Fruit fly (Drosophila melanogaster): ENCODE results near the gene CG9175.

The CG9175 gene

DNA sequence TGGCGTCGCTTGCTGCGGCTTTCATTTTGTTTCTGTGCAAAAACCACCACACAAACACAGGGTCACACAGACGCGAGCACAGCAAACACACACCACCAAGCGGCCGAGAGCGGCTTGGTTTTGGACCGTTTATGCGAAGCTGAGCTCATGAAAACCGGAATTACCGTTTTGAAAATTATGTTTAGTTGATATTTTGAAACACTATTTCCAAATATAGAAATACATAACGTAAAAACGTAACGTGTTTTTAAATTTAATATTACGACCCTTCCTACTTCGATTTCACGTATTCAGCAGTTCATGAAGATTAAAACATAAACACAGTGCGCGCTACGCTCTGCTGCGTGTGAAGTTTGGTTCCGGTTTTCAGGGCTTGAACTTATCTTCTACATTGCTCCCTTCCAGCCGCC, 47.5 kb downstream of the CG9175 start (continued):
- peak; percentile 98 for TF ChIP-seq Side (GFP tag; optimal IDR thresholded peaks at IDR 0.05)
- peak; percentile 73 for TF ChIP-seq ro (GFP tag; IDR thresholded peaks at IDR 0.05)
- peak; percentile 95 for TF ChIP-seq CG4328 (GFP tag; optimal IDR thresholded peaks at IDR 0.05)
- peak; percentile 93 for TF ChIP-seq az2 (GFP tag; optimal IDR thresholded peaks at IDR 0.05)
- TF ChIP-seq Antp (GFP tag; optimal IDR thresholded peaks at IDR 0.05), result peak; percentile 89
- peak; percentile 78 for TF ChIP-seq ssp (GFP tag; IDR thresholded peaks at IDR 0.05)
- peak; percentile 80 for TF ChIP-seq Rx (GFP tag; IDR thresholded peaks at IDR 0.05)
- TF ChIP-seq Camta (GFP tag; optimal IDR thresholded peaks at IDR 0.05), result peak; percentile 95
- TF ChIP-seq insv (GFP tag; optimal IDR thresholded peaks at IDR 0.05), result peak; percentile 5 to 77
- TF ChIP-seq Pdp1 (GFP tag; optimal IDR thresholded peaks at IDR 0.05), result peak; percentile 92 to 93
- TF ChIP-seq CG10147 (GFP tag; optimal IDR thresholded peaks at IDR 0.05), result peak; percentile 97
- TF ChIP-seq cwo (GFP tag; optimal IDR thresholded peaks at IDR 0.05), result peak; percentile 94
- peak; percentile 87 for TF ChIP-seq kay (GFP tag; optimal IDR thresholded peaks at IDR 0.05)
- TF ChIP-seq slp2 (GFP tag; optimal IDR thresholded peaks at IDR 0.05), result peak; percentile 83
- peak; percentile 95 for TF ChIP-seq CG10366 (GFP tag; IDR thresholded peaks at IDR 0.05)
- TF ChIP-seq tx (GFP tag; optimal IDR thresholded peaks at IDR 0.05), result peak; percentile 94
- peak; percentile 73 for TF ChIP-seq CG8765 (GFP tag; IDR thresholded peaks at IDR 0.05)
- no peak; the same call in none of the 3 replicates for TF ChIP-seq CG17361 (GFP tag; IDR thresholded peaks at IDR 0.05)
- TF ChIP-seq org-1 (GFP tag; optimal IDR thresholded peaks at IDR 0.05), result peak; percentile 96
- peak; percentile 96 for TF ChIP-seq CG15269 (tag; optimal IDR thresholded peaks at IDR 0.05)
- peak; percentile 95 for TF ChIP-seq CG4854 (GFP tag; optimal IDR thresholded peaks at IDR 0.05)
- TF ChIP-seq Mad (GFP tag; optimal IDR thresholded peaks at IDR 0.05), result peak; percentile 91
- no peak for TF ChIP-seq gfzf (GFP tag; optimal IDR thresholded peaks at IDR 0.05)
- TF ChIP-seq Abd-B (GFP tag; optimal IDR thresholded peaks at IDR 0.05), result peak; percentile 73
- peak; percentile 66 for TF ChIP-seq CG17612 (GFP tag; IDR thresholded peaks at IDR 0.05)
- peak; percentile 89 for TF ChIP-seq NC2β (GFP tag; optimal IDR thresholded peaks at IDR 0.05)
- TF ChIP-seq BEAF-32 (GFP tag; optimal IDR thresholded peaks at IDR 0.05), result no peak
- TF ChIP-seq pfk (GFP tag; optimal IDR thresholded peaks at IDR 0.05), result peak; percentile 57
- peak; percentile 90 for TF ChIP-seq fd96Cb (tag; optimal IDR thresholded peaks at IDR 0.05)
- peak; percentile 97 for TF ChIP-seq Meics (GFP tag; optimal IDR thresholded peaks at IDR 0.05)

DNA sequence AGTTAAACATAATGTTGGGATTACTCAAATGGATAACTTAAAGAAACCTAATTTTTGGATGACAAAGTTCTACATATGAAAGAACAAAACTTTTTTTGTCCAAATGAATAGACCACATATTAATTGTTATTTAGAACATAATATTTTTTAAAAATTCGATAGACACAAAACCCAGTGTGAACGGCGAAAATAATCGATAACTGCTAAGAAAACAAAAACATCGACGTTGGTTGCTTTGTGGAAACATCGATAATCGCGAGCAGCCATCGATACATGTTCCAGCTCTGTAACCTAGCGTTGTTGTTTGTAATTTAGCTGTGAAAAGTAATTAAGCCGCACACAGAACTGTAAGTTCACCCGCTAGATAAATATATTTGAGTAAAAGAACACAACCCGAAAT, 48.2 kb downstream of the CG9175 start, which contains the start of gene CG9135:
CG9135 (plus strand) TSS at position 226 of the 400 bp plus-strand sequence.
- no peak for TF ChIP-seq aop (GFP tag; IDR thresholded peaks at IDR 0.05)
- no peak for TF ChIP-seq NK7.1 (GFP tag; optimal IDR thresholded peaks at IDR 0.05)
- peak; percentile 6; the same call in 1 of the 3 replicates for TF ChIP-seq CG34422 (GFP tag; IDR thresholded peaks at IDR 0.05)
- no peak for TF ChIP-seq br (optimal IDR thresholded peaks at IDR 0.05)
- TF ChIP-seq wek (GFP tag; optimal IDR thresholded peaks at IDR 0.05), result no peak
- peak; percentile 99 for TF ChIP-seq tna (GFP tag; IDR thresholded peaks at IDR 0.05; ENCODE audit: partially characterized antibody)
- no peak for TF ChIP-seq CG11723 (GFP tag; optimal IDR thresholded peaks at IDR 0.05)
- TF ChIP-seq CG16813 (GFP tag; IDR thresholded peaks at IDR 0.05; ENCODE audit: partially characterized antibody), result peak; percentile 99
- no peak for TF ChIP-seq CG12659 (GFP tag; optimal IDR thresholded peaks at IDR 0.05)
- peak; percentile 69 for TF ChIP-seq trem (tag; optimal IDR thresholded peaks at IDR 0.05)
- no peak for TF ChIP-seq esg (GFP tag; conservative IDR thresholded peaks at IDR 0.05)
- TF ChIP-seq CG14050 (GFP tag; IDR thresholded peaks at IDR 0.05), result no peak
- TF ChIP-seq YL-1 (GFP tag; optimal IDR thresholded peaks at IDR 0.05), result no peak
- TF ChIP-seq croc (GFP tag; conservative IDR thresholded peaks at IDR 0.05), result no peak
- peak; percentile 62 for TF ChIP-seq Rfx (GFP tag; IDR thresholded peaks at IDR 0.05)
- TF ChIP-seq CG6791 (GFP tag; IDR thresholded peaks at IDR 0.05; ENCODE audit: partially characterized antibody), result peak; percentile 100
- no peak for TF ChIP-seq Tbp (GFP tag; optimal IDR thresholded peaks at IDR 0.05)
- no peak for TF ChIP-seq Chrac-16 (GFP tag; optimal IDR thresholded peaks at IDR 0.05)
- TF ChIP-seq Lpt (GFP tag; optimal IDR thresholded peaks at IDR 0.05), result no peak
- peak; percentile 99 for TF ChIP-seq CG34224 (GFP tag; IDR thresholded peaks at IDR 0.05; ENCODE audit: partially characterized antibody)
- TF ChIP-seq dan (GFP tag; IDR thresholded peaks at IDR 0.05), result no peak
- no peak for TF ChIP-seq Hr78 (GFP tag; optimal IDR thresholded peaks at IDR 0.05)
- no peak for TF ChIP-seq CG5180 (GFP tag; optimal IDR thresholded peaks at IDR 0.05)
